Fruit fly (Drosophila melanogaster) whole organism, embryonic: ENCODE measurements around the gene pr.
A peak's percentile ranks its signal among the peaks of the same experiment; 100 is the strongest.

Experiments used
- ATbp ChIP-seq: fragments of 200-800 bp; sonication (Bioruptor generic); optimal IDR thresholded peaks from 2 replicates; lab custom pipeline; 2017; ENCODE audit warnings: missing biosample characterization, mild to moderate bottlenecking, missing genetic modification characterization, missing genetic modification reagents
- Antp ChIP-seq: fragments of 200-800 bp; sonication (Bioruptor generic); optimal IDR thresholded peaks from 3 replicates; lab custom pipeline; 2016; ENCODE audit warnings: missing biosample characterization, missing genetic modification characterization
- Atf3 ChIP-seq: fragments of 200-800 bp; sonication (Bioruptor generic); optimal IDR thresholded peaks from 3 replicates; lab custom pipeline; 2016; ENCODE audit warnings: missing biosample characterization, missing genetic modification characterization
- Bdp1 ChIP-seq: fragments of 200-800 bp; sonication (Bioruptor generic); optimal IDR thresholded peaks from 3 replicates; lab custom pipeline; 2016; ENCODE audit warnings: missing biosample characterization, missing genetic modification characterization
- Blimp-1 ChIP-seq: fragments of 200-800 bp; sonication (Bioruptor generic); optimal IDR thresholded peaks from 3 replicates; lab custom pipeline; 2018; ENCODE audit warnings: missing biosample characterization, missing genetic modification characterization, mild to moderate bottlenecking, moderate library complexity, missing genetic modification reagents
- CG10267 ChIP-seq: fragments of 200-800 bp; sonication (Bioruptor generic); optimal IDR thresholded peaks from 2 replicates; lab custom pipeline; 2018; ENCODE audit warnings: missing biosample characterization, mild to moderate bottlenecking, missing genetic modification characterization, moderate library complexity
- CG11695 ChIP-seq: fragments of 200-800 bp; sonication (Bioruptor generic); IDR thresholded peaks from 3 replicates; pipeline ENCODE4 v1.3.6; 2022; ENCODE audit warnings: missing biosample characterization, missing genetic modification characterization
- CG13424 ChIP-seq: fragments of 200-800 bp; sonication (Bioruptor generic); optimal IDR thresholded peaks from 2 replicates; lab custom pipeline; 2019; ENCODE audit warnings: missing biosample characterization, mild to moderate bottlenecking, missing genetic modification characterization, moderate library complexity
- CG1602 ChIP-seq: fragments of 200-800 bp; sonication (Bioruptor generic); optimal IDR thresholded peaks from 3 replicates; lab custom pipeline; 2016; ENCODE audit warnings: missing biosample characterization, missing genetic modification characterization
- CG2199 ChIP-seq: fragments of 200-800 bp; sonication (Bioruptor generic); IDR thresholded peaks from 3 replicates; pipeline ENCODE4 v1.3.6; 2022; ENCODE audit warnings: missing biosample characterization, missing genetic modification characterization
- CG2678 ChIP-seq: fragments of 200-800 bp; sonication (Bioruptor generic); optimal IDR thresholded peaks from 3 replicates; lab custom pipeline; 2019; ENCODE audit warnings: missing biosample characterization, mild to moderate bottlenecking, missing genetic modification characterization, moderate library complexity
- CG34376 ChIP-seq: fragments of 200-800 bp; sonication (Bioruptor generic); optimal IDR thresholded peaks from 2 replicates; lab custom pipeline; 2018; ENCODE audit warnings: missing biosample characterization, mild to moderate bottlenecking, missing genetic modification characterization
- CG4282 ChIP-seq: fragments of 200-800 bp; sonication (Bioruptor generic); optimal IDR thresholded peaks from 2 replicates; lab custom pipeline; 2016; ENCODE audit warnings: missing biosample characterization, missing genetic modification characterization
- CG4820 ChIP-seq: fragments of 200-800 bp; sonication (Bioruptor generic); optimal IDR thresholded peaks from 3 replicates; lab custom pipeline; 2016; ENCODE audit warnings: missing biosample characterization, missing genetic modification characterization
- CG6654 ChIP-seq: fragments of 200-800 bp; sonication (Bioruptor generic); optimal IDR thresholded peaks from 2 replicates; lab custom pipeline; 2017; ENCODE audit warnings: missing biosample characterization, mild to moderate bottlenecking, missing genetic modification characterization
- CG6689 ChIP-seq: fragments of 200-800 bp; sonication (Bioruptor generic); IDR thresholded peaks from 2 replicates; pipeline ENCODE4 v1.3.6; 2022; ENCODE audit warnings: missing biosample characterization, missing genetic modification characterization
- CG7271 ChIP-seq: fragments of 200-800 bp; sonication (Bioruptor generic); optimal IDR thresholded peaks from 2 replicates; lab custom pipeline; 2018; ENCODE audit warnings: missing biosample characterization, mild to moderate bottlenecking, missing genetic modification characterization, moderate library complexity
- CG8290 ChIP-seq, 3 experiments: fragments of 200-800 bp; sonication (Bioruptor generic); optimal IDR thresholded peaks; 2 replicates each; lab custom pipeline; 2016 to 2019; ENCODE audit warnings: missing biosample characterization in 3 of 3, missing genetic modification characterization in 3 of 3, mild to moderate bottlenecking in 2 of 3, moderate library complexity in 1 of 3
- D ChIP-seq, 2 experiments: fragments of 200-800 bp in 1 of 2; fragments of >200 bp in 1 of 2; sonication (Bioruptor generic) in 1 of 2; optimal IDR thresholded peaks; 2 replicates in 1 of 2; 3 replicates in 1 of 2; lab custom pipeline; 2017; ENCODE audit warnings: mild to moderate bottlenecking in 1 of 2, missing biosample characterization in 1 of 2, missing genetic modification characterization in 1 of 2, missing genetic modification reagents in 1 of 2
- Ets65A ChIP-seq: fragments of 200-800 bp; sonication (Bioruptor generic); peaks from one replicate; lab custom pipeline; 2016; ENCODE audit warnings: missing biosample characterization, missing genetic modification characterization
- H15 ChIP-seq: fragments of 200-800 bp; sonication (Bioruptor generic); IDR thresholded peaks from 3 replicates; pipeline ENCODE4 v1.3.6; 2022; ENCODE audit warnings: missing biosample characterization, missing genetic modification characterization
- HLHmδ ChIP-seq: fragments of 200-800 bp; sonication (Bioruptor generic); optimal IDR thresholded peaks from 2 replicates; lab custom pipeline; 2018; ENCODE audit warnings: missing biosample characterization, mild to moderate bottlenecking, missing genetic modification characterization, moderate library complexity
- Hmx ChIP-seq: fragments of 200-800 bp; sonication (Bioruptor generic); optimal IDR thresholded peaks from 2 replicates; lab custom pipeline; 2016; ENCODE audit warnings: missing biosample characterization, missing genetic modification characterization
- Lhr ChIP-seq: fragments of 200-800 bp; sonication (Bioruptor generic); optimal IDR thresholded peaks from 3 replicates; lab custom pipeline; 2017; ENCODE audit warnings: mild to moderate bottlenecking, missing biosample characterization, missing genetic modification reagents, missing genetic modification characterization
- Mrtf ChIP-seq: fragments of 200-800 bp; sonication (Bioruptor generic); IDR thresholded peaks from 3 replicates; pipeline ENCODE4 v1.3.6; 2022; ENCODE audit warnings: missing biosample characterization, missing genetic modification characterization
- NC2β ChIP-seq: fragments of 200-800 bp; sonication (Bioruptor generic); optimal IDR thresholded peaks from 2 replicates; lab custom pipeline; 2016; ENCODE audit warnings: missing biosample characterization, missing genetic modification characterization
- Neu2 ChIP-seq: fragments of 200-800 bp; sonication (Bioruptor generic); optimal IDR thresholded peaks from 3 replicates; lab custom pipeline; 2016; ENCODE audit warnings: missing biosample characterization, missing genetic modification characterization, borderline replicate concordance
- Oli ChIP-seq: fragments of 200-800 bp; sonication (Bioruptor generic); optimal IDR thresholded peaks from 2 replicates; lab custom pipeline; 2018; ENCODE audit warnings: missing biosample characterization, mild to moderate bottlenecking, missing genetic modification characterization, moderate library complexity
- ato ChIP-seq: fragments of 200-800 bp; sonication (Bioruptor generic); IDR thresholded peaks from 2 replicates; pipeline ENCODE4 v1.3.6; 2022; ENCODE audit warnings: missing biosample characterization, missing genetic modification characterization; ENCODE audit not compliant: partially characterized antibody
- bcd ChIP-seq: fragments of 200-800 bp; sonication (Bioruptor generic); optimal IDR thresholded peaks from 2 replicates; lab custom pipeline; 2017; ENCODE audit warnings: missing biosample characterization, mild to moderate bottlenecking, missing genetic modification characterization
- cad ChIP-seq: fragments of >200 bp; optimal IDR thresholded peaks from 2 replicates; lab custom pipeline; 2017; ENCODE audit warnings: missing biosample characterization, missing genetic modification characterization
- crol ChIP-seq: fragments of 200-800 bp; sonication (Bioruptor generic); IDR thresholded peaks from 2 replicates; pipeline ENCODE4 v1.3.6; 2022; ENCODE audit warnings: missing biosample characterization, missing genetic modification characterization
- dm ChIP-seq: fragments of 200-800 bp; sonication (Bioruptor generic); optimal IDR thresholded peaks from 3 replicates; lab custom pipeline; 2016; ENCODE audit warnings: missing biosample characterization, missing genetic modification characterization
- ems ChIP-seq: fragments of 200-800 bp; sonication (Bioruptor generic); optimal IDR thresholded peaks from 3 replicates; lab custom pipeline; 2016; ENCODE audit warnings: missing biosample characterization, missing genetic modification characterization
- fd3F ChIP-seq: fragments of 200-800 bp; sonication (Bioruptor generic); optimal IDR thresholded peaks from 2 replicates; lab custom pipeline; 2018; ENCODE audit warnings: missing biosample characterization, mild to moderate bottlenecking, missing genetic modification characterization, moderate library complexity
- h ChIP-seq: fragments of >200 bp; optimal IDR thresholded peaks from 2 replicates; lab custom pipeline; 2017
- hb ChIP-seq: fragments of 200-800 bp; sonication (Bioruptor generic); IDR thresholded peaks from 3 replicates; pipeline ENCODE4 v1.3.6; 2022; ENCODE audit warnings: missing biosample characterization, missing genetic modification characterization; ENCODE audit not compliant: partially characterized antibody
- hbn ChIP-seq: fragments of 200-800 bp; sonication (Bioruptor generic); IDR thresholded peaks from 2 replicates; pipeline ENCODE4 v1.3.6; 2022; ENCODE audit warnings: missing biosample characterization, missing genetic modification characterization; ENCODE audit not compliant: partially characterized antibody
- her ChIP-seq: fragments of 200-800 bp; sonication (Bioruptor generic); optimal IDR thresholded peaks from 2 replicates; lab custom pipeline; 2016; ENCODE audit warnings: missing biosample characterization, missing genetic modification characterization
- nau ChIP-seq: fragments of 200-800 bp; sonication (Bioruptor generic); optimal IDR thresholded peaks from 3 replicates; lab custom pipeline; 2017; ENCODE audit warnings: missing biosample characterization, mild to moderate bottlenecking, missing genetic modification characterization, missing genetic modification reagents
- ranshi ChIP-seq: fragments of 200-800 bp; sonication (Bioruptor generic); IDR thresholded peaks from 2 replicates; pipeline ENCODE4 v1.3.6; 2022; ENCODE audit warnings: missing biosample characterization, missing genetic modification characterization
- sens ChIP-seq: fragments of 200-800 bp; sonication (Bioruptor generic); peaks from one replicate; lab custom pipeline; 2016; ENCODE audit warnings: missing biosample characterization, missing genetic modification characterization
- seq ChIP-seq: fragments of 200-800 bp; sonication (Bioruptor generic); IDR thresholded peaks from 2 replicates; pipeline ENCODE4 v1.3.6; 2022; ENCODE audit warnings: missing biosample characterization, missing genetic modification characterization
- sisA ChIP-seq: fragments of 200-800 bp; sonication (Bioruptor generic); IDR thresholded peaks from 2 replicates; pipeline ENCODE4 v1.3.6; 2022; ENCODE audit warnings: missing biosample characterization, missing genetic modification characterization
- sr ChIP-seq: fragments of 200-800 bp; sonication (Bioruptor generic); IDR thresholded peaks from 3 replicates; pipeline ENCODE4 v1.3.6; 2022; ENCODE audit warnings: missing biosample characterization, missing genetic modification characterization
- sug ChIP-seq: fragments of 200-800 bp; optimal IDR thresholded peaks from 2 replicates; lab custom pipeline; 2019; ENCODE audit warnings: missing biosample characterization, mild to moderate bottlenecking, missing genetic modification characterization, moderate library complexity
- tna ChIP-seq: fragments of 200-800 bp; sonication (Bioruptor generic); IDR thresholded peaks from 2 replicates; pipeline ENCODE4 v1.3.6; 2022; ENCODE audit warnings: missing biosample characterization, missing genetic modification characterization; ENCODE audit not compliant: partially characterized antibody
- vfl ChIP-seq: fragments of 200-800 bp; sonication (Bioruptor generic); optimal IDR thresholded peaks from 2 replicates; lab custom pipeline; 2016; ENCODE audit warnings: missing biosample characterization, missing genetic modification characterization
- vvl ChIP-seq: fragments of 200-800 bp; sonication (Bioruptor generic); IDR thresholded peaks from 2 replicates; pipeline ENCODE4 v1.3.6; 2022; ENCODE audit warnings: missing biosample characterization, missing genetic modification characterization
- zfh1 ChIP-seq: fragments of 200-800 bp; sonication (Bioruptor generic); IDR thresholded peaks from 3 replicates; pipeline ENCODE4 v1.3.6; 2022; ENCODE audit warnings: missing biosample characterization, missing genetic modification characterization

Gene pr

dm6 chr2L:20097105-20097631, 21.9 kb upstream of the pr start, which contains the start of the genes mRpS18B and Kua (continued):
- peak; percentile 43 for TF ChIP-seq CG34376 (GFP tag; lab: Kevin White, UChicago)
- peak; percentile 23 for TF ChIP-seq fd3F (GFP tag; lab: Kevin White, UChicago)
- TF ChIP-seq her (GFP tag; lab: Kevin White, UChicago) = no peak
- TF ChIP-seq sr (GFP tag; lab: Robert Waterston, UW) = no peak
- TF ChIP-seq sens = peak; percentile 90
- TF ChIP-seq crol (GFP tag; lab: Robert Waterston, UW) = no peak
- peak; percentile 65 for TF ChIP-seq CG2678 (tag; lab: Kevin White, UChicago)
- no peak for TF ChIP-seq Mrtf
- peak; percentile 54 for TF ChIP-seq Blimp-1
- TF ChIP-seq Oli (tag; lab: Kevin White, UChicago) = peak; percentile 34
- peak; percentile 25 for TF ChIP-seq CG1602 (GFP tag; lab: Kevin White, UChicago)
- no peak for TF ChIP-seq HLHmδ (GFP tag; lab: Kevin White, UChicago)
- no peak for TF ChIP-seq Atf3 (GFP tag; lab: Kevin White, UChicago)
- peak; percentile 57; the same call in 1 of the 2 replicates for TF ChIP-seq ranshi (GFP tag; lab: Robert Waterston, UW)
- TF ChIP-seq NC2β (GFP tag; lab: Kevin White, UChicago) = no peak
- no peak for TF ChIP-seq cad (GFP tag; lab: Kevin White, UChicago)
- TF ChIP-seq CG6654 (GFP tag; lab: Kevin White, UChicago) = peak; percentile 17
- TF ChIP-seq tna (GFP tag; lab: Robert Waterston, UW) = no peak
- peak; percentile 65 for TF ChIP-seq vvl
- TF ChIP-seq CG11695 (GFP tag; lab: Robert Waterston, UW) = 0 out of 3 replicates have a peak, but pooled peaks have one; percentile 11
- TF ChIP-seq CG13424 (tag; lab: Kevin White, UChicago) = peak; percentile 65
- peak; percentile 53 for TF ChIP-seq Ets65A
- peak; percentile 10 for TF ChIP-seq ems (GFP tag; lab: Kevin White, UChicago)
- no peak for TF ChIP-seq Hmx (GFP tag; lab: Kevin White, UChicago)
- peak; percentile 64; the same call in 1 of the 2 replicates for TF ChIP-seq sisA (GFP tag; lab: Robert Waterston, UW)
- no peak for TF ChIP-seq ATbp (GFP tag; lab: Kevin White, UChicago)
- TF ChIP-seq vfl (GFP tag; lab: Kevin White, UChicago) = no peak
- peak; percentile 1 for TF ChIP-seq Bdp1 (GFP tag; lab: Kevin White, UChicago)
- TF ChIP-seq Antp (GFP tag; lab: Kevin White, UChicago) = no peak
- peak; percentile 62 for TF ChIP-seq CG6689 (GFP tag; lab: Robert Waterston, UW)
- TF ChIP-seq Neu2 = no peak
- no peak for TF ChIP-seq CG7271 (tag; lab: Kevin White, UChicago)
- TF ChIP-seq h (lab: Kevin White, UChicago) = no peak
- no peak for TF ChIP-seq hb (GFP tag; lab: Robert Waterston, UW)
- peak; percentile 62 for TF ChIP-seq bcd
- peak; percentile 52; the same call in 1 of the 3 replicates for TF ChIP-seq H15 (GFP tag; lab: Robert Waterston, UW)
- TF ChIP-seq CG4820 = peak; percentile 26
- TF ChIP-seq sug (tag; lab: Kevin White, UChicago) = peak; percentile 67
- TF ChIP-seq hbn (GFP tag; lab: Robert Waterston, UW) = peak; percentile 50
- no peak for TF ChIP-seq D (optimal IDR thresholded peaks at IDR 0.05; lab: Kevin White, UChicago)
- TF ChIP-seq D (GFP tag; optimal IDR thresholded peaks at IDR 0.05; lab: Kevin White, UChicago) = peak; percentile 21
- peak; percentile 54 for TF ChIP-seq CG10267 (tag; lab: Kevin White, UChicago)
- TF ChIP-seq CG4282 = no peak
- TF ChIP-seq CG2199 (GFP tag; lab: Robert Waterston, UW) = no peak
- peak; percentile 71; the same call in 1 of the 3 replicates for TF ChIP-seq zfh1 (GFP tag; lab: Robert Waterston, UW)
- TF ChIP-seq Lhr (GFP tag; lab: Kevin White, UChicago) = peak; percentile 45
- TF ChIP-seq dm (GFP tag; lab: Kevin White, UChicago) = no peak
- TF ChIP-seq seq (GFP tag; lab: Robert Waterston, UW) = no peak
- no peak for TF ChIP-seq CG8290 (GFP tag; optimal IDR thresholded peaks at IDR 0.05; lab: Kevin White, UChicago)
- peak; percentile 7 to 26 for TF ChIP-seq CG8290 (tag; optimal IDR thresholded peaks at IDR 0.05; lab: Kevin White, UChicago)
- no peak for TF ChIP-seq nau
- peak; percentile 34 for TF ChIP-seq ato (GFP tag; lab: Robert Waterston, UW)
